Worm (Caenorhabditis elegans): ENCODE data around the gene F59A6.12.
A peak's percentile ranks its signal among the peaks of the same experiment; 100 is the strongest.

F59A6.12 gene

DNA sequence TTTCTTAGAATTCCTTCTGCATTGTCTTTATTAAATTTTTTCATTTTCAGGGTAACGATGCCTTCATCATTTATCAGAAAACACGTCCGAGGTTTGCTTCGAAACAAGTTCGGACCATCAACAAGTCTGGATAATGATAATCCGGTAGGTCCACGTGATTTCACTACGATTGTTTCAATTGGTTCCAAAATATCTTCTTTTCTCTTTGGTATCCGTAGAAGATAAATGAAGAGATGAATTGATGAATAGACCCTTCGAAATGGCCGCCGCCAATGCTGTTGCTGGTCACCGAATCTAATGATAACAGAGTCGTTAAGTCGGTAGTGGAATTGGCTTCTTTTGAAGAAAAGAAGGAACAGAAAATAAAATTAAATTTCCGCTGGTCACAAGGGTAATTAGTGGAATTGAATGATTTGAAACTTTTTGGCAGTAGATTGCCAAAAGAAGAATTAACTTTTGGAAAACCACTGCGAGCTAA is 38.0 kb upstream of the F59A6.12 start, which contains the start of gene F33G12.6:
F33G12.6 (plus strand) TSS at position 51 of the 478 bp plus-strand sequence.
- TF ChIP-seq aha-1 (tag), result peak; percentile 44
- no peak for TF ChIP-seq dpl-1 (GFP tag; optimal IDR thresholded peaks at IDR 0.05)
- peak; percentile 15 for TF ChIP-seq hlh-30 (tag; optimal IDR thresholded peaks at IDR 0.05; ENCODE audit: insufficient read depth)
- peak in 1 of 2 experiments; percentile 66 for TF ChIP-seq unc-62 (GFP tag; optimal IDR thresholded peaks at IDR 0.05 in 1 of 2)
- TF ChIP-seq unc-62 (tag; optimal IDR thresholded peaks at IDR 0.05), result no peak

DNA sequence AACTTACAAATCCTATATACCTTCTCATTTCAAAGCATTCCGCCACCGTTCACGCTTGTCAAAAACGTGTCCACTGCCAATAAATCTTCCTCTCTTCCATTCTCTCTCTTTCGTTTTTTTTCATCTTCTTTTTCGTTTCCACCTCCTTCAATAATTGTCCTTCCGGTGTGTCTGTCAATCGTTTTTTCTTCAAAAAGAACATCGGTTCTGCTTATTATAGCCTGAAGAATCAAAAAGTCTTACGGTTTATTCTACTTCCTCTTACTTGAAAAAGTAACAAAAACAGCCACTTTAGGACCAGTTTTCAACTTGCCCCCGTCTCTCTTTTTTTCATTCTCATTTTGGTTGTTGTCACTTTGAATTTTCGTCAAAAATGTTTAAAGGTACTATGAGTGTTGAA is 37.4 kb upstream of the F59A6.12 start:
- TF ChIP-seq lsy-2 (tag; optimal IDR thresholded peaks at IDR 0.05) (peak in 1 of 2 experiments; percentile 22), nhr-28 (tag; optimal IDR thresholded peaks at IDR 0.05) (peak; percentile 50), hlh-30 (tag; optimal IDR thresholded peaks at IDR 0.05; ENCODE audit: insufficient read depth) (peak; percentile 1), rbr-2 (tag; optimal IDR thresholded peaks at IDR 0.05) (no peak), ceh-44 (GFP tag; IDR thresholded peaks at IDR 0.05) (no peak), F26F4.8 (GFP tag; conservative IDR thresholded peaks at IDR 0.05) (no peak), hlh-11 (tag; optimal IDR thresholded peaks at IDR 0.05) (peak; percentile 25), fos-1 (tag; optimal IDR thresholded peaks at IDR 0.05) (no peak), lin-1 (GFP tag; IDR thresholded peaks at IDR 0.05) (no peak), mdl-1 (tag; optimal IDR thresholded peaks at IDR 0.05) (peak in 1 of 2 experiments; percentile 35), cey-2 (tag; optimal IDR thresholded peaks at IDR 0.05; ENCODE audit: borderline replicate concordance, insufficient read depth) (peak; percentile 77), mxl-3 (GFP tag; optimal IDR thresholded peaks at IDR 0.05) (peak; percentile 56), mep-1 (tag; optimal IDR thresholded peaks at IDR 0.05) (peak; percentile 9), unc-62 (GFP tag; optimal IDR thresholded peaks at IDR 0.05 in 1 of 2) (peak in 1 of 2 experiments; percentile 99), unc-62 (tag; optimal IDR thresholded peaks at IDR 0.05) (no peak), aha-1 (tag) (peak; percentile 61), madf-9 (GFP tag; conservative IDR thresholded peaks at IDR 0.05) (no peak)

- TF ChIP-seq aha-1 (tag), result peak; percentile 92
- peak; percentile 60 for TF ChIP-seq hlh-30 (tag; optimal IDR thresholded peaks at IDR 0.05; ENCODE audit: insufficient read depth)
- peak; percentile 20 for TF ChIP-seq dve-1 (tag; optimal IDR thresholded peaks at IDR 0.05; ENCODE audit: insufficient read depth)
- TF ChIP-seq ceh-44 (GFP tag; IDR thresholded peaks at IDR 0.05), result no peak
- no peak for TF ChIP-seq jun-1 (tag; optimal IDR thresholded peaks at IDR 0.05)
- TF ChIP-seq mdl-1 (tag; optimal IDR thresholded peaks at IDR 0.05), result peak in 1 of 2 experiments; percentile 7
- no peak for TF ChIP-seq Y105C5A.15 (GFP tag; IDR thresholded peaks at IDR 0.05)
- TF ChIP-seq lin-39 (tag; optimal IDR thresholded peaks at IDR 0.05), result no peak
- no peak for TF ChIP-seq lsy-2 (tag; optimal IDR thresholded peaks at IDR 0.05)
- no peak for TF ChIP-seq zip-2 (tag; optimal IDR thresholded peaks at IDR 0.05)
Measured at ce11 chrII:5048185-5048795, 36.4 kb upstream of the F59A6.12 start.

DNA sequence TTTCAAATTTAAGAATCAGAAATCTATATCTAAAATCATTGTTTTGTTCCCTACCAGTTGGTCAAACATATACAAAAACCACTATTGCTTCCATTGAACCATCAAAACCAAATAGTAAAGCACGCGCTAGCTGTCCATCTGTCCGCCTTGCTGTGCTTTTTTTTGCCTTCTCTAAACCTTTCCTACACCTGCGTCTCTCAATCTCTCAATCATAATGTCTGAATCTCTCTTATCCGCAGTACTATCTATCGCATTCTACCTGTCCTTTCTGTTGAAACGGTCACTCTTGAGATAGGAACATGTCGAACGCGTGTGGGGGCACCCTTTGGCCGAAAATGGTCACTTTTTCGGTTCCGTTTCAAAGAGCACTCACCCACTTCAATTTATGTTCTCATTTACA is 35.4 kb upstream of the F59A6.12 start:
- TF ChIP-seq mxl-3 (GFP tag; optimal IDR thresholded peaks at IDR 0.05) (peak; percentile 90), mdl-1 (tag; optimal IDR thresholded peaks at IDR 0.05) (peak; percentile 34 to 63), nhr-25 (tag; optimal IDR thresholded peaks at IDR 0.05; ENCODE audit: borderline replicate concordance, insufficient read depth) (peak; percentile 33), hlh-11 (tag; optimal IDR thresholded peaks at IDR 0.05) (peak; percentile 64), madf-9 (GFP tag; conservative IDR thresholded peaks at IDR 0.05) (no peak), nhr-28 (tag; optimal IDR thresholded peaks at IDR 0.05) (peak; percentile 54), nhr-6 (tag; optimal IDR thresholded peaks at IDR 0.05) (peak; percentile 74), hlh-30 (tag; optimal IDR thresholded peaks at IDR 0.05; ENCODE audit: insufficient read depth) (peak; percentile 65), dmd-6 (GFP tag; IDR thresholded peaks at IDR 0.05) (peak; percentile 14; the same call in 1 of the 2 replicates), lsy-2 (tag; optimal IDR thresholded peaks at IDR 0.05) (peak in 1 of 2 experiments; percentile 40), mes-2 (tag; optimal IDR thresholded peaks at IDR 0.05; ENCODE audit: poor library complexity, severe bottlenecking) (peak; percentile 4), fkh-10 (GFP tag; optimal IDR thresholded peaks at IDR 0.05) (no peak), ceh-32 (tag; optimal IDR thresholded peaks at IDR 0.05; ENCODE audit: poor library complexity) (no peak), aha-1 (tag) (peak; percentile 70), dve-1 (tag; optimal IDR thresholded peaks at IDR 0.05; ENCODE audit: insufficient read depth) (peak; percentile 2)
